Worm (Caenorhabditis elegans) whole organism, L2 larva: ENCODE measurements around the gene ints-6.

Experiments
- nhr-11 ChIP-seq: fragments of 150-350 bp; optimal IDR thresholded peaks from 2 replicates; lab custom pipeline; 2014; ENCODE audit warnings: missing biosample characterization, missing genetic modification characterization
- nhr-237 ChIP-seq: fragments of 150-350 bp; optimal IDR thresholded peaks from 2 replicates; lab custom pipeline; 2014; ENCODE audit warnings: missing biosample characterization, missing genetic modification characterization
- unc-55 ChIP-seq: fragments of 150-350 bp; sonication (generic microtip); optimal IDR thresholded peaks from 3 replicates; lab custom pipeline; 2014; ENCODE audit warnings: missing biosample characterization, missing genetic modification reagents, missing genetic modification characterization

- TF ChIP-seq nhr-11 (tag; lab: Kevin White, UChicago) (no peak), unc-55 (no peak), nhr-237 (tag; lab: Kevin White, UChicago) (no peak)
Observed at ce11 chrIV:8728122-8728521, 36.6 kb downstream of the ints-6 start, which contains the start of gene otub-3.
